Fruit fly (Drosophila melanogaster) whole organism, embryonic: Measurements from ENCODE around the gene CG15890.

Experiments used
- Abd-B ChIP-seq: fragments of 200-800 bp; sonication (Bioruptor generic); optimal IDR thresholded peaks from 2 replicates; lab custom pipeline; 2018; ENCODE audit warnings: missing biosample characterization, mild to moderate bottlenecking, missing genetic modification characterization, moderate library complexity
- Atf6 ChIP-seq: fragments of 200-800 bp; sonication (Bioruptor generic); IDR thresholded peaks from 2 replicates; pipeline ENCODE4 v1.3.6; 2022; ENCODE audit warnings: missing biosample characterization, missing genetic modification characterization
- CG11696 ChIP-seq: fragments of 200-800 bp; sonication (Bioruptor generic); IDR thresholded peaks from 2 replicates; pipeline ENCODE4 v1.3.6; 2022; ENCODE audit warnings: missing biosample characterization, missing genetic modification characterization
- CG11723 ChIP-seq: fragments of 200-800 bp; sonication (Bioruptor generic); optimal IDR thresholded peaks from 2 replicates; lab custom pipeline; 2017; ENCODE audit warnings: missing biosample characterization, mild to moderate bottlenecking, missing genetic modification characterization
- CG12155 ChIP-seq: fragments of 200-800 bp; sonication (Bioruptor generic); optimal IDR thresholded peaks from 3 replicates; lab custom pipeline; 2016; ENCODE audit warnings: missing biosample characterization, missing genetic modification characterization
- CG12299 ChIP-seq: fragments of 200-800 bp; sonication (Bioruptor generic); optimal IDR thresholded peaks from 2 replicates; lab custom pipeline; 2018; ENCODE audit warnings: missing biosample characterization, mild to moderate bottlenecking, missing genetic modification characterization
- CG12744 ChIP-seq: fragments of 200-800 bp; sonication (Bioruptor generic); optimal IDR thresholded peaks from 2 replicates; lab custom pipeline; 2016; ENCODE audit warnings: missing biosample characterization, missing genetic modification characterization
- CG13624 ChIP-seq: fragments of 200-800 bp; sonication (Bioruptor generic); optimal IDR thresholded peaks from 2 replicates; lab custom pipeline; 2016; ENCODE audit warnings: missing biosample characterization, missing genetic modification characterization
- CG14050 ChIP-seq: fragments of 200-800 bp; sonication (Bioruptor generic); IDR thresholded peaks from 3 replicates; pipeline ENCODE4 v1.3.6; 2022; ENCODE audit warnings: missing biosample characterization, missing genetic modification characterization
- CG15514 ChIP-seq: fragments of 200-800 bp; sonication (Bioruptor generic); optimal IDR thresholded peaks from 3 replicates; lab custom pipeline; 2017; ENCODE audit warnings: missing biosample characterization, missing genetic modification characterization, mild to moderate bottlenecking, moderate library complexity, missing genetic modification reagents
- CG17359 ChIP-seq: fragments of 200-800 bp; sonication (Bioruptor generic); optimal IDR thresholded peaks from 3 replicates; lab custom pipeline; 2018; ENCODE audit warnings: missing biosample characterization, mild to moderate bottlenecking, missing genetic modification characterization, moderate library complexity
- CG17385 ChIP-seq: fragments of 200-800 bp; sonication (Bioruptor generic); optimal IDR thresholded peaks from 3 replicates; lab custom pipeline; 2018; ENCODE audit warnings: missing biosample characterization, mild to moderate bottlenecking, missing genetic modification characterization
- CG18262 ChIP-seq: fragments of 200-800 bp; optimal IDR thresholded peaks from 3 replicates; lab custom pipeline; 2019; ENCODE audit warnings: missing biosample characterization, mild to moderate bottlenecking, missing genetic modification characterization, moderate library complexity
- CG1832 ChIP-seq: fragments of 200-800 bp; sonication (Bioruptor generic); optimal IDR thresholded peaks from 2 replicates; lab custom pipeline; 2017; ENCODE audit warnings: missing biosample characterization, mild to moderate bottlenecking, missing genetic modification characterization, inconsistent platforms
- CG2712 ChIP-seq: fragments of 200-800 bp; optimal IDR thresholded peaks from 3 replicates; lab custom pipeline; 2019; ENCODE audit warnings: missing biosample characterization, mild to moderate bottlenecking, missing genetic modification characterization, moderate library complexity
- CG30431 ChIP-seq: fragments of 200-800 bp; sonication (Bioruptor generic); optimal IDR thresholded peaks from 2 replicates; lab custom pipeline; 2017; ENCODE audit warnings: missing biosample characterization, missing genetic modification characterization
- CG34224 ChIP-seq: fragments of 200-800 bp; sonication (Bioruptor generic); IDR thresholded peaks from 3 replicates; pipeline ENCODE4 v1.3.6; 2022; ENCODE audit warnings: missing biosample characterization, missing genetic modification characterization; ENCODE audit not compliant: partially characterized antibody
- CG34376 ChIP-seq: fragments of 200-800 bp; sonication (Bioruptor generic); optimal IDR thresholded peaks from 2 replicates; lab custom pipeline; 2018; ENCODE audit warnings: missing biosample characterization, mild to moderate bottlenecking, missing genetic modification characterization
- CG3838 ChIP-seq: fragments of 200-800 bp; sonication (Bioruptor generic); optimal IDR thresholded peaks from 3 replicates; lab custom pipeline; 2016; ENCODE audit warnings: missing biosample characterization, missing genetic modification characterization
- CG4424 ChIP-seq: fragments of 200-800 bp; sonication (Bioruptor generic); optimal IDR thresholded peaks from 3 replicates; lab custom pipeline; 2016; ENCODE audit warnings: missing biosample characterization, missing genetic modification characterization
- CG6854 ChIP-seq: fragments of 200-800 bp; sonication (Bioruptor generic); optimal IDR thresholded peaks from 3 replicates; lab custom pipeline; 2017; ENCODE audit warnings: missing biosample characterization, mild to moderate bottlenecking, missing genetic modification characterization
- CG7786 ChIP-seq: fragments of 200-800 bp; sonication (Bioruptor generic); optimal IDR thresholded peaks from 2 replicates; lab custom pipeline; 2016; ENCODE audit warnings: missing biosample characterization, missing genetic modification characterization
- CG7928 ChIP-seq: fragments of 200-800 bp; sonication (Bioruptor generic); optimal IDR thresholded peaks from 2 replicates; lab custom pipeline; 2017; ENCODE audit warnings: missing biosample characterization, mild to moderate bottlenecking, missing genetic modification characterization
- CG8388 ChIP-seq: fragments of 200-800 bp; sonication (Bioruptor generic); optimal IDR thresholded peaks from 2 replicates; lab custom pipeline; 2019; ENCODE audit warnings: missing biosample characterization, mild to moderate bottlenecking, missing genetic modification characterization, moderate library complexity
- CG8478 ChIP-seq: fragments of >200 bp; optimal IDR thresholded peaks from 2 replicates; lab custom pipeline; 2018
- CG9727 ChIP-seq: fragments of 200-800 bp; sonication (Bioruptor generic); optimal IDR thresholded peaks from 3 replicates; lab custom pipeline; 2017; ENCODE audit warnings: missing biosample characterization, mild to moderate bottlenecking, missing genetic modification characterization
- Deaf1 ChIP-seq: fragments of 200-800 bp; optimal IDR thresholded peaks from 3 replicates; lab custom pipeline; 2019; ENCODE audit warnings: missing biosample characterization, mild to moderate bottlenecking, missing genetic modification characterization, moderate library complexity
- Dip2 ChIP-seq: fragments of 200-800 bp; sonication (Bioruptor generic); IDR thresholded peaks from 2 replicates; pipeline ENCODE4 v1.3.6; 2022; ENCODE audit warnings: missing biosample characterization, missing genetic modification characterization
- Eip74EF ChIP-seq, 2 experiments: fragments of 200-800 bp in 1 of 2; fragments of >200 bp in 1 of 2; sonication (Bioruptor generic) in 1 of 2; optimal IDR thresholded peaks; 2 replicates each; lab custom pipeline; 2017 to 2019; ENCODE audit warnings: missing biosample characterization in 2 of 2, missing genetic modification characterization in 2 of 2, mild to moderate bottlenecking in 1 of 2, moderate library complexity in 1 of 2
- Ets97D ChIP-seq: fragments of 200-800 bp; sonication (Bioruptor generic); optimal IDR thresholded peaks from 3 replicates; lab custom pipeline; 2016; ENCODE audit warnings: missing biosample characterization, missing genetic modification characterization
- H2.0 ChIP-seq: fragments of 200-800 bp; sonication (Bioruptor generic); IDR thresholded peaks from 2 replicates; pipeline ENCODE4 v1.3.6; 2022; ENCODE audit warnings: missing biosample characterization, missing genetic modification characterization
- HLH54F ChIP-seq: fragments of 200-800 bp; sonication (Bioruptor generic); optimal IDR thresholded peaks from 3 replicates; lab custom pipeline; 2016; ENCODE audit warnings: missing biosample characterization, missing genetic modification characterization
- Kr ChIP-seq: fragments of 200-800 bp; sonication (Bioruptor generic); optimal IDR thresholded peaks from 2 replicates; lab custom pipeline; 2017; ENCODE audit warnings: missing biosample characterization, mild to moderate bottlenecking, missing genetic modification characterization
- MTF-1 ChIP-seq: fragments of 200-800 bp; sonication (Bioruptor generic); optimal IDR thresholded peaks from 2 replicates; lab custom pipeline; 2018; ENCODE audit warnings: missing biosample characterization, mild to moderate bottlenecking, missing genetic modification characterization, borderline replicate concordance
- NC2α ChIP-seq: fragments of 200-800 bp; sonication (Bioruptor generic); optimal IDR thresholded peaks from 2 replicates; lab custom pipeline; 2016; ENCODE audit warnings: missing biosample characterization, missing genetic modification characterization
- Ptx1 ChIP-seq: fragments of 200-800 bp; sonication (Bioruptor generic); IDR thresholded peaks from 2 replicates; pipeline ENCODE4 v1.3.6; 2022; ENCODE audit warnings: missing biosample characterization, missing genetic modification characterization
- Tbp ChIP-seq: fragments of >200 bp; optimal IDR thresholded peaks from 2 replicates; lab custom pipeline; 2018; ENCODE audit warnings: missing biosample characterization, missing genetic modification characterization
- al ChIP-seq: fragments of 200-800 bp; sonication (Bioruptor generic); IDR thresholded peaks from 2 replicates; pipeline ENCODE4 v1.3.6; 2022; ENCODE audit warnings: missing biosample characterization, missing genetic modification characterization
- ase ChIP-seq: fragments of 200-800 bp; sonication (Bioruptor generic); IDR thresholded peaks from 3 replicates; pipeline ENCODE4 v1.3.6; 2022; ENCODE audit warnings: missing biosample characterization, missing genetic modification characterization
- btn ChIP-seq: fragments of 200-800 bp; sonication (Bioruptor generic); optimal IDR thresholded peaks from 2 replicates; lab custom pipeline; 2016; ENCODE audit warnings: missing biosample characterization, missing genetic modification characterization
- cad ChIP-seq: fragments of >200 bp; optimal IDR thresholded peaks from 2 replicates; lab custom pipeline; 2017; ENCODE audit warnings: missing biosample characterization, missing genetic modification characterization
- chn ChIP-seq: fragments of 200-800 bp; sonication (Bioruptor generic); optimal IDR thresholded peaks from 2 replicates; lab custom pipeline; 2016; ENCODE audit warnings: missing biosample characterization, missing genetic modification characterization
- eve ChIP-seq, 2 experiments: fragments of >200 bp; optimal IDR thresholded peaks; 2 replicates each; lab custom pipeline; 2017; ENCODE audit warnings: missing biosample characterization in 2 of 2, missing genetic modification characterization in 2 of 2
- gcm2 ChIP-seq: fragments of 200-800 bp; sonication (Bioruptor generic); optimal IDR thresholded peaks from 2 replicates; lab custom pipeline; 2016; ENCODE audit warnings: missing biosample characterization, missing genetic modification characterization
- gt ChIP-seq: fragments of 200-800 bp; sonication (Bioruptor generic); IDR thresholded peaks from 2 replicates; pipeline ENCODE4 v1.3.6; 2022; ENCODE audit warnings: missing biosample characterization, missing genetic modification characterization
- h ChIP-seq: fragments of >200 bp; optimal IDR thresholded peaks from 2 replicates; lab custom pipeline; 2017
- jing ChIP-seq: fragments of 200-800 bp; sonication (Bioruptor generic); optimal IDR thresholded peaks from 2 replicates; lab custom pipeline; 2018; ENCODE audit warnings: missing biosample characterization, mild to moderate bottlenecking, missing genetic modification characterization
- lov ChIP-seq, 2 experiments: fragments of 200-800 bp in 1 of 2; fragments of >200 bp in 1 of 2; sonication (Bioruptor generic) in 1 of 2; IDR thresholded peaks in 1 of 2; optimal IDR thresholded peaks in 1 of 2; 2 replicates in 1 of 2; 3 replicates in 1 of 2; pipeline versions ENCODE4 v1.3.6 to Lab custom; 2017 to 2022; ENCODE audit warnings: missing biosample characterization in 1 of 2, missing genetic modification characterization in 1 of 2
- peb ChIP-seq: fragments of 200-800 bp; sonication (Bioruptor generic); IDR thresholded peaks from 2 replicates; pipeline ENCODE4 v1.3.6; 2022; ENCODE audit warnings: missing biosample characterization, missing genetic modification characterization
- sim ChIP-seq: fragments of 200-800 bp; sonication (Bioruptor generic); IDR thresholded peaks from 2 replicates; pipeline ENCODE4 v1.3.6; 2022; ENCODE audit warnings: missing biosample characterization, missing genetic modification characterization
- sna ChIP-seq: fragments of 200-800 bp; sonication (Bioruptor generic); IDR thresholded peaks from 2 replicates; pipeline ENCODE4 v1.3.6; 2022; ENCODE audit warnings: missing biosample characterization, missing genetic modification characterization; ENCODE audit not compliant: partially characterized antibody
- sr ChIP-seq: fragments of 200-800 bp; sonication (Bioruptor generic); IDR thresholded peaks from 3 replicates; pipeline ENCODE4 v1.3.6; 2022; ENCODE audit warnings: missing biosample characterization, missing genetic modification characterization

Gene CG15890

DNA sequence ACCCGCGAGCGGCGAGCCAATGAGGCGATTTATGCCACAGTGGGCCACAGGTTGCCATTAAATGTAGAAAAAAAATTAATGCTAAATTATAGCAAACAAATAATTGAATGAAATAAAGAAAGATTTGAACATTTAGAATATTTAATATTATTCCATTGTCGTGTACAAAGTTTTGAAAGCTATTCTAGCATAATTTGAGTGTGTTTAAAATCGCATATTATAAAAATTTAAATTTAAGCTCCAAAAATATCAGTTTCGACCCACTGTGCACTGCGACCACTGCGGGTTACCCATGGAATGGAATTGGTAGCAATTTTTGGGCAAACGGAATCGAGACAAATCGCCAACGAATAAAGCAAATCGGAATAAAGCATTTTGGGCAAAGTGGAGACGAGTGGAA is 21.8 kb downstream of the CG15890 start (continued):
- TF ChIP-seq CG17385 = peak; percentile 39
- no peak for TF ChIP-seq HLH54F (GFP tag; lab: Kevin White, UChicago)
- TF ChIP-seq eve (GFP tag; optimal IDR thresholded peaks at IDR 0.05; lab: Kevin White, UChicago) = peak in 1 of 2 experiments; percentile 47
- TF ChIP-seq CG11696 (GFP tag; lab: Robert Waterston, UW) = no peak
- no peak for TF ChIP-seq Kr (GFP tag; lab: Kevin White, UChicago)
- TF ChIP-seq CG7928 (GFP tag; lab: Kevin White, UChicago) = no peak
- no peak for TF ChIP-seq CG13624 (GFP tag; lab: Kevin White, UChicago)
- TF ChIP-seq CG1832 (GFP tag; lab: Kevin White, UChicago) = no peak
- TF ChIP-seq CG9727 (GFP tag; lab: Kevin White, UChicago) = peak; percentile 73
- TF ChIP-seq ase (GFP tag; lab: Robert Waterston, UW) = no peak
- peak; percentile 41 for TF ChIP-seq CG4424 (GFP tag; lab: Kevin White, UChicago)
- peak; percentile 11 for TF ChIP-seq Deaf1 (tag; lab: Kevin White, UChicago)
- no peak for TF ChIP-seq MTF-1 (GFP tag; lab: Kevin White, UChicago)
- TF ChIP-seq Eip74EF (GFP tag; optimal IDR thresholded peaks at IDR 0.05; lab: Kevin White, UChicago) = peak in 1 of 2 experiments; percentile 42
- no peak for TF ChIP-seq sr (GFP tag; lab: Robert Waterston, UW)
- no peak for TF ChIP-seq sna
- no peak for TF ChIP-seq peb (GFP tag; lab: Robert Waterston, UW)
- TF ChIP-seq cad (GFP tag; lab: Kevin White, UChicago) = no peak
- TF ChIP-seq btn (GFP tag; lab: Kevin White, UChicago) = no peak
- TF ChIP-seq CG7786 (GFP tag; lab: Kevin White, UChicago) = no peak
- no peak for TF ChIP-seq sim (GFP tag; lab: Robert Waterston, UW)
- TF ChIP-seq CG12744 (GFP tag; lab: Kevin White, UChicago) = no peak
- no peak for TF ChIP-seq CG8478 (lab: Kevin White, UChicago)
- no peak; the same call in 1 of the 2 replicates for TF ChIP-seq Atf6
- TF ChIP-seq CG12299 (tag; lab: Kevin White, UChicago) = no peak
- no peak for TF ChIP-seq CG11723 (GFP tag; lab: Kevin White, UChicago)
- TF ChIP-seq CG3838 (GFP tag; lab: Kevin White, UChicago) = no peak
- peak; percentile 2 for TF ChIP-seq CG12155
- TF ChIP-seq CG34376 (GFP tag; lab: Kevin White, UChicago) = no peak
- no peak for TF ChIP-seq chn
- TF ChIP-seq CG14050 (GFP tag; lab: Robert Waterston, UW) = no peak
- peak; percentile 29; the same call in 1 of the 2 replicates for TF ChIP-seq H2.0 (GFP tag; lab: Robert Waterston, UW)
- TF ChIP-seq Dip2 (GFP tag; lab: Robert Waterston, UW) = no peak
- TF ChIP-seq CG15514 (GFP tag; lab: Kevin White, UChicago) = no peak
- peak; percentile 69 for TF ChIP-seq CG18262 (tag; lab: Kevin White, UChicago)
- no peak for TF ChIP-seq h (lab: Kevin White, UChicago)
- TF ChIP-seq CG34224 = no peak
- no peak for TF ChIP-seq al (GFP tag; lab: Robert Waterston, UW)
- TF ChIP-seq jing (GFP tag; lab: Kevin White, UChicago) = peak; percentile 4
- TF ChIP-seq CG30431 (GFP tag; lab: Kevin White, UChicago) = peak; percentile 3
- peak; percentile 56 for TF ChIP-seq CG8388
- no peak for TF ChIP-seq CG6854 (GFP tag; lab: Kevin White, UChicago)
- no peak for TF ChIP-seq Tbp (GFP tag; lab: Kevin White, UChicago)
- no peak for TF ChIP-seq gt (GFP tag; lab: Robert Waterston, UW)
- no peak for TF ChIP-seq NC2α (GFP tag; lab: Kevin White, UChicago)
- peak; percentile 24 for TF ChIP-seq Abd-B
- TF ChIP-seq gcm2 (GFP tag; lab: Kevin White, UChicago) = no peak
- TF ChIP-seq Ets97D (GFP tag; lab: Kevin White, UChicago) = peak; percentile 10
- peak; percentile 54 for TF ChIP-seq CG17359 (tag; lab: Kevin White, UChicago)
- peak; percentile 67 for TF ChIP-seq CG2712 (tag; lab: Kevin White, UChicago)
- TF ChIP-seq lov (optimal IDR thresholded peaks at IDR 0.05; lab: Kevin White, UChicago) = no peak
- TF ChIP-seq lov (GFP tag; IDR thresholded peaks at IDR 0.05; lab: Robert Waterston, UW) = no peak
- peak; percentile 54 for TF ChIP-seq Ptx1 (GFP tag; lab: Robert Waterston, UW)
